Worm (Caenorhabditis elegans) whole organism, young adult: ENCODE data around the gene C34C12.9.

ENCODE experiments used
- F33H1.4 ChIP-seq: fragments of 200-800 bp; sonication (Bioruptor generic); IDR thresholded peaks from 2 replicates; pipeline ENCODE4 v1.3.6; 2022; ENCODE audit warnings: missing genetic modification reagents, missing genetic modification characterization, missing compliant biosample characterization
- F37B4.10 ChIP-seq: fragments of 200-800 bp; sonication (Bioruptor generic); IDR thresholded peaks from 2 replicates; pipeline ENCODE4 v1.3.6; 2022; ENCODE audit warnings: missing genetic modification characterization, missing compliant biosample characterization
- F39B2.1 ChIP-seq: fragments of 200-800 bp; sonication (Bioruptor generic); IDR thresholded peaks from 2 replicates; pipeline ENCODE4 v1.3.6; 2022; ENCODE audit warnings: missing genetic modification reagents, missing genetic modification characterization, missing compliant biosample characterization
- F49E8.2 ChIP-seq: sonication (generic microtip); optimal IDR thresholded peaks from 3 replicates; lab custom pipeline; 2017; ENCODE audit warnings: missing genetic modification characterization, mild to moderate bottlenecking, missing compliant biosample characterization, antibody characterized with exemption, moderate library complexity; ENCODE audit not compliant: insufficient read depth
- F52B5.7 ChIP-seq: sonication (generic microtip); optimal IDR thresholded peaks from 2 replicates; lab custom pipeline; 2016; ENCODE audit warnings: mild to moderate bottlenecking, missing genetic modification characterization, missing compliant biosample characterization
- K11D2.4 ChIP-seq: fragments of 200-800 bp; sonication (Bioruptor generic); IDR thresholded peaks from 2 replicates; pipeline ENCODE4 v1.3.6; 2022; ENCODE audit warnings: missing genetic modification reagents, missing genetic modification characterization, missing compliant biosample characterization
- K12H6.12 ChIP-seq: fragments of 200-800 bp; sonication (Bioruptor generic); optimal IDR thresholded peaks from 2 replicates; lab custom pipeline; 2018; ENCODE audit warnings: mild to moderate bottlenecking, missing genetic modification characterization, missing compliant biosample characterization
- Y53G8AR.9 ChIP-seq: fragments of 200-800 bp; sonication (Bioruptor generic); conservative IDR thresholded peaks from 2 replicates; pipeline ENCODE4 v1.3.6; 2022; ENCODE audit warnings: missing genetic modification reagents, missing genetic modification characterization, missing compliant biosample characterization
- Y67H2A.10 ChIP-seq: fragments of 200-800 bp; sonication (Bioruptor generic); conservative IDR thresholded peaks from 2 replicates; pipeline ENCODE4 v1.3.6; 2022; ENCODE audit warnings: missing genetic modification reagents, missing genetic modification characterization, missing compliant biosample characterization
- ZK185.1 ChIP-seq: sonication (generic microtip); optimal IDR thresholded peaks from 2 replicates; lab custom pipeline; 2016; ENCODE audit warnings: mild to moderate bottlenecking, missing genetic modification characterization, missing compliant biosample characterization; ENCODE audit not compliant: poor library complexity, severe bottlenecking
- aptf-3 ChIP-seq: fragments of 200-800 bp; sonication (Bioruptor generic); IDR thresholded peaks from 2 replicates; pipeline ENCODE4 v1.3.6; 2022; ENCODE audit warnings: missing genetic modification characterization, missing compliant biosample characterization
- attf-3 ChIP-seq: fragments of 200-800 bp; sonication (Bioruptor generic); conservative IDR thresholded peaks from 2 replicates; pipeline ENCODE4 v1.3.6; 2022; ENCODE audit warnings: missing genetic modification reagents, missing genetic modification characterization, missing compliant biosample characterization
- attf-6 ChIP-seq: fragments of 200-800 bp; sonication (Bioruptor generic); IDR thresholded peaks from 2 replicates; pipeline ENCODE4 v1.3.6; 2022; ENCODE audit warnings: missing genetic modification reagents, missing genetic modification characterization, missing compliant biosample characterization
- bed-2 ChIP-seq: fragments of 200-800 bp; sonication (Bioruptor generic); IDR thresholded peaks from 2 replicates; pipeline ENCODE4 v1.3.6; 2022; ENCODE audit warnings: missing genetic modification reagents, missing genetic modification characterization, missing compliant biosample characterization
- cebp-2 ChIP-seq: fragments of 200-800 bp; sonication (Bioruptor generic); IDR thresholded peaks from 2 replicates; pipeline ENCODE4 v1.3.6; 2022; ENCODE audit warnings: missing genetic modification characterization, missing compliant biosample characterization
- ceh-100 ChIP-seq: fragments of 200-800 bp; sonication (Bioruptor generic); IDR thresholded peaks from 2 replicates; pipeline ENCODE4 v1.3.6; 2022; ENCODE audit warnings: missing genetic modification reagents, missing genetic modification characterization, missing compliant biosample characterization
- chd-7 ChIP-seq: sonication (generic microtip); optimal IDR thresholded peaks from 2 replicates; lab custom pipeline; 2016; ENCODE audit warnings: mild to moderate bottlenecking, missing genetic modification characterization, moderate library complexity, missing compliant biosample characterization
- die-1 ChIP-seq: sonication (generic microtip); optimal IDR thresholded peaks from 2 replicates; lab custom pipeline; 2016; ENCODE audit warnings: missing genotype, mild to moderate bottlenecking, missing genetic modification characterization, missing compliant biosample characterization
- dox-1 ChIP-seq: fragments of 200-800 bp; sonication (Bioruptor generic); IDR thresholded peaks from 2 replicates; pipeline ENCODE4 v1.3.6; 2022; ENCODE audit warnings: missing genetic modification reagents, missing genetic modification characterization, missing compliant biosample characterization
- efl-1 ChIP-seq: fragments of 150-350 bp; optimal IDR thresholded peaks from 2 replicates; lab custom pipeline; 2014; ENCODE audit warnings: missing biosample characterization, missing genetic modification reagents, missing genetic modification characterization
- egl-44 ChIP-seq: fragments of 200-800 bp; sonication (Bioruptor generic); IDR thresholded peaks from 2 replicates; pipeline ENCODE4 v1.3.6; 2022; ENCODE audit warnings: missing genetic modification reagents, missing genetic modification characterization, missing compliant biosample characterization
- ekl-4 ChIP-seq: fragments of 200-800 bp; sonication (Bioruptor generic); IDR thresholded peaks from 2 replicates; pipeline ENCODE4 v1.3.6; 2022; ENCODE audit warnings: missing genetic modification reagents, missing genetic modification characterization, missing compliant biosample characterization
- hmg-1.2 ChIP-seq: fragments of 200-800 bp; sonication (Bioruptor generic); IDR thresholded peaks from 2 replicates; pipeline ENCODE4 v1.3.6; 2022; ENCODE audit warnings: missing genetic modification reagents, missing genetic modification characterization, missing compliant biosample characterization
- hmg-20 ChIP-seq: fragments of 200-800 bp; sonication (Bioruptor generic); IDR thresholded peaks from 2 replicates; pipeline ENCODE4 v1.3.6; 2022; ENCODE audit warnings: missing genetic modification reagents, missing genetic modification characterization, missing compliant biosample characterization
- lin-35 ChIP-seq, 3 experiments: fragments of 150-350 bp in 2 of 3; sonication (generic microtip) in 1 of 3; optimal IDR thresholded peaks; 2 replicates each; lab custom pipeline; 2014 to 2018; ENCODE audit warnings: missing biosample characterization in 3 of 3, missing genetic modification characterization in 3 of 3, missing genetic modification reagents in 3 of 3
- lin-40 ChIP-seq: sonication (generic microtip); optimal IDR thresholded peaks from 2 replicates; lab custom pipeline; 2016; ENCODE audit warnings: missing genetic modification characterization, mild to moderate bottlenecking, missing compliant biosample characterization, missing genotype, missing genetic modification reagents
- lin-54 ChIP-seq: fragments of 200-800 bp; sonication (Bioruptor generic); optimal IDR thresholded peaks from 2 replicates; lab custom pipeline; 2018; ENCODE audit warnings: mild to moderate bottlenecking, missing genetic modification characterization, missing compliant biosample characterization
- madf-6 ChIP-seq: fragments of 200-800 bp; sonication (Bioruptor generic); IDR thresholded peaks from 2 replicates; pipeline ENCODE4 v1.3.6; 2022; ENCODE audit warnings: missing genetic modification reagents, missing genetic modification characterization, missing compliant biosample characterization
- mcd-1 ChIP-seq: fragments of 200-800 bp; sonication (Bioruptor generic); IDR thresholded peaks from 2 replicates; pipeline ENCODE4 v1.3.6; 2022; ENCODE audit warnings: missing genetic modification reagents, missing genetic modification characterization, missing compliant biosample characterization
- mxl-1 ChIP-seq: sonication (generic microtip); optimal IDR thresholded peaks from 2 replicates; lab custom pipeline; 2016; ENCODE audit warnings: missing genetic modification characterization, missing compliant biosample characterization
- nfya-1 ChIP-seq: sonication (generic microtip); optimal IDR thresholded peaks from 2 replicates; lab custom pipeline; 2017; ENCODE audit warnings: antibody characterized with exemption, missing compliant biosample characterization, missing genetic modification characterization, borderline replicate concordance; ENCODE audit not compliant: insufficient read depth
- nhr-27 ChIP-seq: fragments of 200-800 bp; sonication (Bioruptor generic); optimal IDR thresholded peaks from 2 replicates; lab custom pipeline; 2018; ENCODE audit warnings: mild to moderate bottlenecking, missing genetic modification characterization, moderate library complexity, missing compliant biosample characterization
- pbrm-1 ChIP-seq: fragments of 200-800 bp; sonication (Bioruptor generic); IDR thresholded peaks from 2 replicates; pipeline ENCODE4 v1.3.6; 2022; ENCODE audit warnings: missing genetic modification reagents, missing genetic modification characterization, missing compliant biosample characterization
- rec-8 ChIP-seq, 2 experiments: sonication (generic microtip); optimal IDR thresholded peaks; 2 replicates each; lab custom pipeline; 2016; ENCODE audit warnings: mild to moderate bottlenecking in 2 of 2, missing genetic modification characterization in 2 of 2, missing genetic modification reagents in 2 of 2, missing genotype in 2 of 2, missing biosample characterization in 1 of 2, missing compliant biosample characterization in 1 of 2, moderate library complexity in 1 of 2
- repo-1 ChIP-seq: sonication (generic microtip); optimal IDR thresholded peaks from 2 replicates; lab custom pipeline; 2017; ENCODE audit warnings: mild to moderate bottlenecking, missing genetic modification characterization, missing compliant biosample characterization
- rpc-1 ChIP-seq, 2 experiments: fragments of 150-350 bp in 1 of 2; sonication (generic microtip) in 1 of 2; optimal IDR thresholded peaks; 2 replicates each; lab custom pipeline; 2014 to 2018; ENCODE audit warnings: missing biosample characterization in 1 of 2, missing genetic modification characterization in 1 of 2, missing genetic modification reagents in 1 of 2, missing genotype in 1 of 2
- snpc-1.1 ChIP-seq: sonication (generic microtip); optimal IDR thresholded peaks from 2 replicates; lab custom pipeline; 2017; ENCODE audit warnings: missing genetic modification characterization, mild to moderate bottlenecking, missing compliant biosample characterization, antibody characterized with exemption, moderate library complexity, missing genotype, missing genetic modification reagents; ENCODE audit not compliant: insufficient read depth
- snpc-3.4 ChIP-seq: sonication (generic microtip); optimal IDR thresholded peaks from 2 replicates; lab custom pipeline; 2017; ENCODE audit warnings: missing genetic modification characterization, mild to moderate bottlenecking, missing compliant biosample characterization, antibody characterized with exemption, moderate library complexity, missing genotype, missing genetic modification reagents
- sptf-2 ChIP-seq: fragments of 200-800 bp; sonication (Bioruptor generic); optimal IDR thresholded peaks from 2 replicates; lab custom pipeline; 2018; ENCODE audit warnings: mild to moderate bottlenecking, missing genetic modification characterization, missing compliant biosample characterization
- unc-62 ChIP-seq: fragments of 150-350 bp; optimal IDR thresholded peaks from 2 replicates; lab custom pipeline; 2014; ENCODE audit warnings: missing biosample characterization, missing genetic modification reagents, missing genetic modification characterization
- ztf-22 ChIP-seq: fragments of 200-800 bp; sonication (Bioruptor generic); optimal IDR thresholded peaks from 2 replicates; lab custom pipeline; 2018; ENCODE audit warnings: mild to moderate bottlenecking, missing genetic modification characterization, moderate library complexity, missing compliant biosample characterization
- ztf-25 ChIP-seq: fragments of 200-800 bp; sonication (Bioruptor generic); IDR thresholded peaks from 2 replicates; pipeline ENCODE4 v1.3.6; 2022; ENCODE audit warnings: missing genetic modification reagents, missing genetic modification characterization, missing compliant biosample characterization
- ztf-3 ChIP-seq: fragments of 200-800 bp; sonication (Bioruptor generic); optimal IDR thresholded peaks from 2 replicates; lab custom pipeline; 2018; ENCODE audit warnings: mild to moderate bottlenecking, missing genetic modification characterization, missing compliant biosample characterization

Gene C34C12.9

DNA sequence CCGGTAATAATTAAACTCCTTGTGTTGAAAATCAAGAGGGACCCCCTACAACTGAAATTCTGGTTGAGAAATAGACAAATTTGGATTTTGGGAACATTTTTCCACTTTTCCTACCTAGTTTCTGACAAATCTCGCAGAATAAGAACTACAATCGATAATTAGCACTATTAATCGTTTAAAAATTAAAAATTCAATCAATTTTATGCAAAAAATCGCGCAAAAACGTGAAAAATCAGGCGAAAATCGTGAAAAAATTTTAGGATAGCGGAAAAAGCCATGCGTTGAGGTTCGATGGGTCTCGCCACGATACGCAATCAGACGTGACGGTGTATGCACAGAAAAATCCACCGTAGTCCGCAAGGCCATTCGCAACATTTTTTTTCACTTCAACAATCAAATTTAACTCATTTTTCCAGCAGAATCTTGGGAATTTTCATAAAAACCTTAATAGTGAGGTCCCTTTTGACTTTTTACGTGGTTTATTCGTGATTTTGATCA lies 29.8 kb upstream of the C34C12.9 start, which contains the start of gene lias-1 (continued):
- TF ChIP-seq ztf-22 (no peak), Y67H2A.10 (no peak), ZK185.1 (tag; lab: Kevin White, UChicago) (peak; percentile 76), lin-35 (GFP tag; optimal IDR thresholded peaks at IDR 0.05; lab: Kevin White, UChicago) (peak in 1 of 3 experiments; percentile 68), dox-1 (GFP tag; lab: Robert Waterston, UW) (peak; percentile 75), pbrm-1 (no peak), bed-2 (GFP tag; lab: Robert Waterston, UW) (no peak), die-1 (tag; lab: Kevin White, UChicago) (no peak), hmg-1.2 (GFP tag; lab: Robert Waterston, UW) (peak; percentile 69), chd-7 (tag; lab: Kevin White, UChicago) (no peak), snpc-1.1 (tag; lab: Kevin White, UChicago) (peak; percentile 14), attf-3 (GFP tag; lab: Robert Waterston, UW) (no peak), sptf-2 (GFP tag; lab: Kevin White, UChicago) (no peak), nhr-27 (tag; lab: Kevin White, UChicago) (no peak), rec-8 (tag; optimal IDR thresholded peaks at IDR 0.05; lab: Kevin White, UChicago) (no peak), F33H1.4 (GFP tag; lab: Robert Waterston, UW) (peak; percentile 97), efl-1 (GFP tag; lab: Kevin White, UChicago) (peak; percentile 60), lin-40 (tag; lab: Kevin White, UChicago) (peak; percentile 70), ztf-25 (GFP tag; lab: Robert Waterston, UW) (no peak), rpc-1 (optimal IDR thresholded peaks at IDR 0.05; lab: Kevin White, UChicago) (no peak), rpc-1 (tag; optimal IDR thresholded peaks at IDR 0.05; lab: Kevin White, UChicago) (no peak), mxl-1 (tag; lab: Kevin White, UChicago) (no peak), unc-62 (no peak), F37B4.10 (GFP tag; lab: Robert Waterston, UW) (no peak), mcd-1 (GFP tag; lab: Robert Waterston, UW) (peak; percentile 78), F49E8.2 (tag; lab: Kevin White, UChicago) (peak; percentile 72), F52B5.7 (tag; lab: Kevin White, UChicago) (no peak)

DNA sequence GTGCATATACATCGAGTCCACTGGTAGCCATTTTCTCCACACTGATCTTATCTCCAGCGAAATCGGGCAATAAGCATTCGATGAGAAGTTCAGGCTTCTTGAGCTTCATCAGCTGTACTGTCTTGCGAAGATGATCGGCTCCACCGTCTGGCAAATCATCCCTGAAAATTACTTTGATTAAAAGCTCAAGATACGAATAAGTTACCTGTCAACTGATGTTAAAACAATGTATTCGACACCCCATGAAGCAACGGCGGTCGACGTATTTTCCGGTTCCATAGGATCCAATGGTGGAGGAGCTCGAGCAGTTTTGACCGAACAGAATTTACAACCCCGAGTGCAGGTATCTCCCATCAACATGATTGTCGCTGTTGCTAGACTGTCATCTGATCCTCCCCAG lies 28.9 kb upstream of the C34C12.9 start:
- TF ChIP-seq hmg-20 (GFP tag; lab: Robert Waterston, UW) (no peak), egl-44 (GFP tag; lab: Robert Waterston, UW) (peak; percentile 32; the same call in 1 of the 2 replicates)

DNA sequence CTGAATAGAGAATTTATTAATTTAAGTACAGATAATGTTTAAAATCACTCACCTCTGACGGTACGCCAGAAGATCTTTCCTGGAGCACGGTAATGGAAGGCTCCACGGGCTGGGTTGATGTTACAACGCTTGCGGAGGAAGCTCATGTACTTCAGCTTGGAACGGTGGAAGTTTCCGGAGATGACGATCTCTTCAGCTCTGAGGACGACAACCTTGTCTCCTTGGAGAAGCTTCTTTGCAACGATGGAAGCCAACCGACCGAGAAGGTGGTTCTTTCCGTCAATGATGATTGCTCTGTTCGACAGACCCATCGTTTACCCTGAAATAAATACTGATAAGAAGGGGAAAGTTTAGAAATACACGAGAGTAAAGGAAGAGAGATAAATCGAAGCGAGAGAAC lies 28.0 kb upstream of the C34C12.9 start, which contains the start of gene rpl-16:
rpl-16 (minus strand) TSS at position 319 of the 400 bp plus-strand sequence.
- TF ChIP-seq nfya-1 (tag; lab: Kevin White, UChicago) (no peak), ekl-4 (GFP tag; lab: Robert Waterston, UW) (peak; percentile 73), repo-1 (peak; percentile 36), F33H1.4 (GFP tag; lab: Robert Waterston, UW) (peak; percentile 18; the same call in 1 of the 2 replicates), hmg-1.2 (GFP tag; lab: Robert Waterston, UW) (peak; percentile 17; the same call in 1 of the 2 replicates), madf-6 (GFP tag; lab: Robert Waterston, UW) (peak; percentile 53; the same call in 1 of the 2 replicates), lin-54 (GFP tag; lab: Kevin White, UChicago) (peak; percentile 47), attf-6 (GFP tag; lab: Robert Waterston, UW) (0 out of 2 replicates have a peak, but pooled peaks have one; percentile 7), F39B2.1 (peak; percentile 34; the same call in 1 of the 2 replicates), Y53G8AR.9 (GFP tag; lab: Robert Waterston, UW) (peak; percentile 70), aptf-3 (GFP tag; lab: Robert Waterston, UW) (peak; percentile 60; the same call in 1 of the 2 replicates), rpc-1 (optimal IDR thresholded peaks at IDR 0.05; lab: Kevin White, UChicago) (no peak), rpc-1 (tag; optimal IDR thresholded peaks at IDR 0.05; lab: Kevin White, UChicago) (no peak), snpc-3.4 (tag; lab: Kevin White, UChicago) (peak; percentile 4), lin-40 (tag; lab: Kevin White, UChicago) (no peak), cebp-2 (no peak), K12H6.12 (tag; lab: Kevin White, UChicago) (no peak), ztf-3 (GFP tag; lab: Kevin White, UChicago) (no peak), K11D2.4 (GFP tag; lab: Robert Waterston, UW) (no peak), F49E8.2 (tag; lab: Kevin White, UChicago) (peak; percentile 38), ceh-100 (no peak)
